Fruit fly (Drosophila melanogaster) whole organism, embryonic: ENCODE results near the gene CG10311.

Experiments used
- Atf-2 ChIP-seq: fragments of 200-800 bp; sonication (Bioruptor generic); optimal IDR thresholded peaks from 2 replicates; lab custom pipeline; 2016; ENCODE audit warnings: missing biosample characterization, missing genetic modification characterization
- CG10209 ChIP-seq: fragments of 200-800 bp; sonication (Bioruptor generic); optimal IDR thresholded peaks from 3 replicates; lab custom pipeline; 2017; ENCODE audit warnings: missing biosample characterization, mild to moderate bottlenecking, missing genetic modification characterization, missing genetic modification reagents
- CG11093 ChIP-seq: fragments of 200-800 bp; sonication (Bioruptor generic); IDR thresholded peaks from 3 replicates; pipeline ENCODE4 v1.3.6; 2022; ENCODE audit warnings: missing biosample characterization, missing genetic modification characterization
- CG11504 ChIP-seq: fragments of 200-800 bp; sonication (Bioruptor generic); optimal IDR thresholded peaks from 3 replicates; lab custom pipeline; 2019; ENCODE audit warnings: missing biosample characterization, mild to moderate bottlenecking, missing genetic modification characterization, moderate library complexity
- CG1233 ChIP-seq: fragments of 200-800 bp; sonication (Bioruptor generic); optimal IDR thresholded peaks from 4 replicates; lab custom pipeline; 2018; ENCODE audit warnings: missing biosample characterization, mild to moderate bottlenecking, missing genetic modification characterization
- CG13624 ChIP-seq: fragments of 200-800 bp; sonication (Bioruptor generic); optimal IDR thresholded peaks from 2 replicates; lab custom pipeline; 2016; ENCODE audit warnings: missing biosample characterization, missing genetic modification characterization
- CG1647 ChIP-seq: fragments of 200-800 bp; sonication (Bioruptor generic); optimal IDR thresholded peaks from 3 replicates; lab custom pipeline; 2016; ENCODE audit warnings: missing biosample characterization, missing genetic modification characterization
- CG17568 ChIP-seq: fragments of 200-800 bp; sonication (Bioruptor generic); optimal IDR thresholded peaks from 2 replicates; lab custom pipeline; 2018; ENCODE audit warnings: missing biosample characterization, mild to moderate bottlenecking, missing genetic modification characterization, moderate library complexity
- CG17802 ChIP-seq: fragments of 200-800 bp; sonication (Bioruptor generic); optimal IDR thresholded peaks from 2 replicates; lab custom pipeline; 2018; ENCODE audit warnings: missing biosample characterization, mild to moderate bottlenecking, missing genetic modification characterization, moderate library complexity
- CG30020 ChIP-seq: fragments of 200-800 bp; optimal IDR thresholded peaks from 2 replicates; lab custom pipeline; 2019; ENCODE audit warnings: missing biosample characterization, mild to moderate bottlenecking, missing genetic modification characterization, moderate library complexity
- CG30403 ChIP-seq: fragments of 200-800 bp; sonication (Bioruptor generic); optimal IDR thresholded peaks from 3 replicates; lab custom pipeline; 2016; ENCODE audit warnings: missing biosample characterization, missing genetic modification characterization
- CG4328 ChIP-seq: fragments of 200-800 bp; sonication (Bioruptor generic); optimal IDR thresholded peaks from 3 replicates; lab custom pipeline; 2017; ENCODE audit warnings: missing biosample characterization, missing genetic modification reagents, missing genetic modification characterization
- CG7357 ChIP-seq: fragments of 200-800 bp; sonication (Bioruptor generic); IDR thresholded peaks from 3 replicates; pipeline ENCODE4 v1.3.6; 2022; ENCODE audit warnings: missing biosample characterization, missing genetic modification characterization
- CG9817 ChIP-seq: fragments of 200-800 bp; sonication (Bioruptor generic); optimal IDR thresholded peaks from 2 replicates; lab custom pipeline; 2018; ENCODE audit warnings: missing biosample characterization, mild to moderate bottlenecking, missing genetic modification characterization, moderate library complexity
- Dip3 ChIP-seq: fragments of 200-800 bp; sonication (Bioruptor generic); optimal IDR thresholded peaks from 3 replicates; lab custom pipeline; 2016; ENCODE audit warnings: missing biosample characterization, missing genetic modification characterization
- Ets97D ChIP-seq: fragments of 200-800 bp; sonication (Bioruptor generic); optimal IDR thresholded peaks from 3 replicates; lab custom pipeline; 2016; ENCODE audit warnings: missing biosample characterization, missing genetic modification characterization
- HHEX ChIP-seq: fragments of 200-800 bp; sonication (Bioruptor generic); optimal IDR thresholded peaks from 3 replicates; lab custom pipeline; 2017; ENCODE audit warnings: missing biosample characterization, mild to moderate bottlenecking, missing genetic modification characterization, missing genetic modification reagents
- HLH3B ChIP-seq: fragments of 200-800 bp; sonication (Bioruptor generic); IDR thresholded peaks from 2 replicates; pipeline ENCODE4 v1.3.6; 2022; ENCODE audit warnings: missing biosample characterization, missing genetic modification characterization
- Hand ChIP-seq: fragments of 200-800 bp; sonication (Bioruptor generic); optimal IDR thresholded peaks from 2 replicates; lab custom pipeline; 2017; ENCODE audit warnings: mild to moderate bottlenecking, missing biosample characterization, missing genetic modification reagents, missing genetic modification characterization
- Hey ChIP-seq: fragments of 200-800 bp; sonication (Bioruptor generic); optimal IDR thresholded peaks from 3 replicates; lab custom pipeline; 2018; ENCODE audit warnings: missing biosample characterization, mild to moderate bottlenecking, missing genetic modification characterization
- Kr ChIP-seq: fragments of 200-800 bp; sonication (Bioruptor generic); optimal IDR thresholded peaks from 2 replicates; lab custom pipeline; 2017; ENCODE audit warnings: missing biosample characterization, mild to moderate bottlenecking, missing genetic modification characterization
- Max ChIP-seq: fragments of 200-800 bp; sonication (Bioruptor generic); optimal IDR thresholded peaks from 2 replicates; lab custom pipeline; 2016; ENCODE audit warnings: missing biosample characterization, mild to moderate bottlenecking, missing genetic modification characterization
- Myb ChIP-seq: fragments of 200-800 bp; sonication (Bioruptor generic); optimal IDR thresholded peaks from 2 replicates; lab custom pipeline; 2016; ENCODE audit warnings: missing biosample characterization, missing genetic modification characterization
- NC2β ChIP-seq: fragments of 200-800 bp; sonication (Bioruptor generic); optimal IDR thresholded peaks from 2 replicates; lab custom pipeline; 2016; ENCODE audit warnings: missing biosample characterization, missing genetic modification characterization
- PHDP ChIP-seq: fragments of 200-800 bp; sonication (Bioruptor generic); optimal IDR thresholded peaks from 3 replicates; lab custom pipeline; 2018; ENCODE audit warnings: missing biosample characterization, mild to moderate bottlenecking, missing genetic modification characterization, moderate library complexity
- Poxn ChIP-seq: fragments of 200-800 bp; sonication (Bioruptor generic); IDR thresholded peaks from 2 replicates; pipeline ENCODE4 v1.3.6; 2022; ENCODE audit warnings: missing biosample characterization, missing genetic modification characterization
- Usf ChIP-seq: fragments of 200-800 bp; sonication (Bioruptor generic); optimal IDR thresholded peaks from 2 replicates; lab custom pipeline; 2017; ENCODE audit warnings: missing genotype, missing biosample characterization, missing genetic modification characterization
- ab ChIP-seq: fragments of 200-800 bp; sonication (Bioruptor generic); optimal IDR thresholded peaks from 2 replicates; lab custom pipeline; 2016; ENCODE audit warnings: missing biosample characterization, missing genetic modification characterization
- ap ChIP-seq: fragments of 200-800 bp; sonication (Bioruptor generic); IDR thresholded peaks from 2 replicates; pipeline ENCODE4 v1.3.6; 2022; ENCODE audit warnings: missing biosample characterization, missing genetic modification characterization
- ara ChIP-seq: fragments of 200-800 bp; sonication (Bioruptor generic); IDR thresholded peaks from 2 replicates; pipeline ENCODE4 v1.3.6; 2022; ENCODE audit warnings: missing biosample characterization, missing genetic modification characterization
- ash1 ChIP-seq: fragments of 200-800 bp; sonication (Bioruptor generic); optimal IDR thresholded peaks from 2 replicates; lab custom pipeline; 2018; ENCODE audit warnings: missing biosample characterization, mild to moderate bottlenecking, missing genetic modification characterization
- br ChIP-seq: fragments of >200 bp; optimal IDR thresholded peaks from 2 replicates; lab custom pipeline; 2017
- btn ChIP-seq: fragments of 200-800 bp; sonication (Bioruptor generic); optimal IDR thresholded peaks from 2 replicates; lab custom pipeline; 2016; ENCODE audit warnings: missing biosample characterization, missing genetic modification characterization
- crc ChIP-seq: fragments of 200-800 bp; sonication (Bioruptor generic); optimal IDR thresholded peaks from 2 replicates; lab custom pipeline; 2016; ENCODE audit warnings: missing biosample characterization, missing genetic modification characterization
- cwo ChIP-seq: fragments of 200-800 bp; sonication (Bioruptor generic); optimal IDR thresholded peaks from 3 replicates; lab custom pipeline; 2017; ENCODE audit warnings: missing biosample characterization, missing genetic modification characterization, mild to moderate bottlenecking, moderate library complexity, missing genetic modification reagents
- da ChIP-seq: fragments of 200-800 bp; sonication (Bioruptor generic); optimal IDR thresholded peaks from 2 replicates; lab custom pipeline; 2016; ENCODE audit warnings: missing biosample characterization, missing genetic modification characterization
- dati ChIP-seq: fragments of 200-800 bp; sonication (Bioruptor generic); IDR thresholded peaks from 2 replicates; pipeline ENCODE4 v1.3.6; 2022; ENCODE audit warnings: missing biosample characterization, missing genetic modification characterization
- dmrt11E ChIP-seq: fragments of 200-800 bp; sonication (Bioruptor generic); optimal IDR thresholded peaks from 3 replicates; lab custom pipeline; 2018; ENCODE audit warnings: missing biosample characterization, mild to moderate bottlenecking, missing genetic modification characterization, moderate library complexity
- eve ChIP-seq, 2 experiments: fragments of >200 bp; optimal IDR thresholded peaks; 2 replicates each; lab custom pipeline; 2017; ENCODE audit warnings: missing biosample characterization in 2 of 2, missing genetic modification characterization in 2 of 2
- ewg ChIP-seq: fragments of 200-800 bp; sonication (Bioruptor generic); optimal IDR thresholded peaks from 3 replicates; lab custom pipeline; 2017; ENCODE audit warnings: mild to moderate bottlenecking, missing biosample characterization, missing genetic modification reagents, missing genetic modification characterization
- gfzf ChIP-seq: fragments of 200-800 bp; sonication (Bioruptor generic); optimal IDR thresholded peaks from 2 replicates; lab custom pipeline; 2016; ENCODE audit warnings: missing biosample characterization, mild to moderate bottlenecking, missing genetic modification characterization, moderate library complexity
- jumu ChIP-seq: fragments of 200-800 bp; sonication (Bioruptor generic); optimal IDR thresholded peaks from 3 replicates; lab custom pipeline; 2016; ENCODE audit warnings: missing biosample characterization, missing genetic modification characterization
- kni ChIP-seq: fragments of 200-800 bp; sonication (Bioruptor generic); optimal IDR thresholded peaks from 3 replicates; lab custom pipeline; 2017; ENCODE audit warnings: mild to moderate bottlenecking, missing biosample characterization, missing genetic modification reagents, missing genetic modification characterization
- lov ChIP-seq, 2 experiments: fragments of 200-800 bp in 1 of 2; fragments of >200 bp in 1 of 2; sonication (Bioruptor generic) in 1 of 2; IDR thresholded peaks in 1 of 2; optimal IDR thresholded peaks in 1 of 2; 2 replicates in 1 of 2; 3 replicates in 1 of 2; pipeline versions ENCODE4 v1.3.6 to Lab custom; 2017 to 2022; ENCODE audit warnings: missing biosample characterization in 1 of 2, missing genetic modification characterization in 1 of 2
- nau ChIP-seq: fragments of 200-800 bp; sonication (Bioruptor generic); optimal IDR thresholded peaks from 3 replicates; lab custom pipeline; 2017; ENCODE audit warnings: missing biosample characterization, mild to moderate bottlenecking, missing genetic modification characterization, missing genetic modification reagents
- org-1 ChIP-seq: fragments of 200-800 bp; sonication (Bioruptor generic); optimal IDR thresholded peaks from 2 replicates; lab custom pipeline; 2017; ENCODE audit warnings: missing biosample characterization, missing genetic modification characterization
- pita ChIP-seq: fragments of 200-800 bp; sonication (Bioruptor generic); optimal IDR thresholded peaks from 2 replicates; lab custom pipeline; 2017; ENCODE audit warnings: missing biosample characterization, mild to moderate bottlenecking, missing genetic modification characterization
- seq ChIP-seq: fragments of 200-800 bp; sonication (Bioruptor generic); IDR thresholded peaks from 2 replicates; pipeline ENCODE4 v1.3.6; 2022; ENCODE audit warnings: missing biosample characterization, missing genetic modification characterization
- sim ChIP-seq: fragments of 200-800 bp; sonication (Bioruptor generic); IDR thresholded peaks from 2 replicates; pipeline ENCODE4 v1.3.6; 2022; ENCODE audit warnings: missing biosample characterization, missing genetic modification characterization
- slbo ChIP-seq: fragments of 200-800 bp; sonication (Bioruptor generic); IDR thresholded peaks from 2 replicates; pipeline ENCODE4 v1.3.6; 2022; ENCODE audit warnings: missing biosample characterization, missing genetic modification characterization
- toy ChIP-seq: fragments of 200-800 bp; sonication (Bioruptor generic); IDR thresholded peaks from 2 replicates; pipeline ENCODE4 v1.3.6; 2022; ENCODE audit warnings: missing biosample characterization, missing genetic modification characterization

The CG10311 gene

DNA sequence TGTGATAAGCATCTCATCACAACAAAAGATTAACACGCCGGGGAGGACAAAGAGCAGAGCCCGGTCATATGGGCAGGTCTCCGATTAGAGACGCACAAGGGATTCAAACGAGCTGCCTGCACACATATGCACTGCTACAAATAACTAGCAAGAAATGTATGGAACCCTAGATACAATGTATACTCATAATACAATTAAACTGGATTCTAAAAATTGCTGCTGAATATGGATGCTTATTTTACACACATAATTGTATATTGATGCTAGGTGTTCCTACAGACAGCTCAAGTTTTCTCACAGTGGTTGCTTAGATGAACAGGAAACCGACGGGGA lies 19.8 kb downstream of the CG10311 start (continued):
- TF ChIP-seq CG30020 (tag; lab: Kevin White, UChicago) (no peak), HHEX (peak; percentile 20), nau (no peak), CG11093 (GFP tag; lab: Robert Waterston, UW) (peak; percentile 52; the same call in 2 of the 3 replicates), Myb (GFP tag; lab: Kevin White, UChicago) (peak; percentile 11), jumu (GFP tag; lab: Kevin White, UChicago) (peak; percentile 67), CG17568 (GFP tag; lab: Kevin White, UChicago) (no peak), HLH3B (peak; percentile 36; the same call in 1 of the 2 replicates), CG7357 (GFP tag; lab: Robert Waterston, UW) (peak; percentile 33; the same call in 1 of the 3 replicates), Dip3 (GFP tag; lab: Kevin White, UChicago) (no peak), cwo (GFP tag; lab: Kevin White, UChicago) (no peak), ara (GFP tag; lab: Robert Waterston, UW) (peak; percentile 83), CG30403 (GFP tag; lab: Kevin White, UChicago) (peak; percentile 48), Poxn (GFP tag; lab: Robert Waterston, UW) (no peak), Hey (tag; lab: Kevin White, UChicago) (no peak), Kr (peak; percentile 76), slbo (GFP tag; lab: Robert Waterston, UW) (no peak), Usf (peak; percentile 28), ap (GFP tag; lab: Robert Waterston, UW) (peak; percentile 45), CG13624 (GFP tag; lab: Kevin White, UChicago) (no peak), da (GFP tag; lab: Kevin White, UChicago) (no peak), crc (no peak), btn (peak; percentile 51), CG11504 (peak; percentile 37), eve (GFP tag; optimal IDR thresholded peaks at IDR 0.05; lab: Kevin White, UChicago) (peak in 1 of 2 experiments; percentile 66), NC2β (GFP tag; lab: Kevin White, UChicago) (peak; percentile 55), Hand (GFP tag; lab: Kevin White, UChicago) (no peak), pita (GFP tag; lab: Kevin White, UChicago) (no peak), kni (GFP tag; lab: Kevin White, UChicago) (peak; percentile 75), Max (peak; percentile 43), CG1647 (GFP tag; lab: Kevin White, UChicago) (peak; percentile 17), dmrt11E (tag; lab: Kevin White, UChicago) (peak; percentile 93), org-1 (peak; percentile 38), CG17802 (tag; lab: Kevin White, UChicago) (no peak), Ets97D (GFP tag; lab: Kevin White, UChicago) (peak; percentile 22), Atf-2 (GFP tag; lab: Kevin White, UChicago) (peak; percentile 24), ab (GFP tag; lab: Kevin White, UChicago) (no peak), CG9817 (tag; lab: Kevin White, UChicago) (no peak), sim (GFP tag; lab: Robert Waterston, UW) (peak; percentile 52; the same call in 1 of the 2 replicates), br (lab: Kevin White, UChicago) (no peak), dati (GFP tag; lab: Robert Waterston, UW) (0 out of 2 replicates have a peak, but pooled peaks have one; percentile 27), PHDP (no peak), lov (optimal IDR thresholded peaks at IDR 0.05; lab: Kevin White, UChicago) (no peak), lov (GFP tag; IDR thresholded peaks at IDR 0.05; lab: Robert Waterston, UW) (peak; percentile 46; the same call in 1 of the 3 replicates), toy (GFP tag; lab: Robert Waterston, UW) (no peak), seq (GFP tag; lab: Robert Waterston, UW) (no peak), ash1 (GFP tag; lab: Kevin White, UChicago) (no peak), ewg (GFP tag; lab: Kevin White, UChicago) (no peak), CG1233 (GFP tag; lab: Kevin White, UChicago) (peak; percentile 51), gfzf (GFP tag; lab: Kevin White, UChicago) (no peak), CG10209 (GFP tag; lab: Kevin White, UChicago) (peak; percentile 32), CG4328 (no peak)
